Worm (Caenorhabditis elegans): ENCODE results near the gene fbxb-60.

- TF ChIP-seq zag-1 (tag; optimal IDR thresholded peaks at IDR 0.05) (no peak), nhr-129 (tag; optimal IDR thresholded peaks at IDR 0.05) (no peak), aly-2 (tag; optimal IDR thresholded peaks at IDR 0.05) (no peak), unc-62 (GFP tag; optimal IDR thresholded peaks at IDR 0.05) (no peak), elt-1 (tag; optimal IDR thresholded peaks at IDR 0.05) (no peak), elt-3 (tag; optimal IDR thresholded peaks at IDR 0.05) (no peak), C34F6.9 (tag; optimal IDR thresholded peaks at IDR 0.05) (no peak), ztf-11 (tag; optimal IDR thresholded peaks at IDR 0.05) (no peak), nhr-11 (tag; optimal IDR thresholded peaks at IDR 0.05) (no peak), lin-39 (tag; optimal IDR thresholded peaks at IDR 0.05) (no peak)
Observed at ce11 chrV:19299262-19299661, 1.7 kb downstream of the fbxb-60 start, which contains the start of gene F55C9.14.

Data from whole organism, L2 larva.